Fruit fly (Drosophila melanogaster): Measurements from ENCODE around the gene CG31446.

CG31446 gene

DNA sequence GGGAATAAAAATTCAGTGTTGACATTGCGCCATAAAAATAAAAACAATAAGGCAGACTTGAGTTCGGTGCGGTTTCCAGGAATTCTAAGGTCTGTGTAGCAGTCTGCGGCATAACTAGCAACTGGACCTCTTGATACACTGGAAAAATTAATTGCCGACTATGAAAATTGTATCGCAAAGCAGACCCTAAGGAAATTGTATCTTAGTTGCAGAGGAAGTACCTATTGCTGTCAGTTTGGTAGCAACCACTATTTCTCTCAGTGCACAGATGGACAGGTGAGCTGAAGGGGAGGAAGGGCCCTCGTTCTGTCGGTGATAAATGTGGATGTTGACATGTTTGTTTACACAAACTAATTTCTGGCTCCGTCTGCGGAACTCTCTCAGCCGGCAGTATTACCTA, 48.2 kb upstream of the CG31446 start (continued):
- TF ChIP-seq Ptx1 (GFP tag; IDR thresholded peaks at IDR 0.05), result no peak
- no peak for TF ChIP-seq CG11085 (GFP tag; IDR thresholded peaks at IDR 0.05)
- 0 out of 2 replicates have a peak, but pooled peaks have one; percentile 23 for TF ChIP-seq aop (GFP tag; IDR thresholded peaks at IDR 0.05)
- no peak for TF ChIP-seq zen (tag; optimal IDR thresholded peaks at IDR 0.05)
- TF ChIP-seq CG17829 (tag; optimal IDR thresholded peaks at IDR 0.05), result peak; percentile 62
- TF ChIP-seq pzg (GFP tag; optimal IDR thresholded peaks at IDR 0.05), result no peak
- no peak for TF ChIP-seq CG34224 (GFP tag; IDR thresholded peaks at IDR 0.05; ENCODE audit: partially characterized antibody)
- TF ChIP-seq eyg (GFP tag; optimal IDR thresholded peaks at IDR 0.05), result no peak
- TF ChIP-seq Six4 (GFP tag; optimal IDR thresholded peaks at IDR 0.05), result peak; percentile 1
- no peak for TF ChIP-seq C15 (GFP tag; IDR thresholded peaks at IDR 0.05)
- TF ChIP-seq CG18619 (GFP tag; optimal IDR thresholded peaks at IDR 0.05), result no peak
- no peak for TF ChIP-seq fd64A (GFP tag; optimal IDR thresholded peaks at IDR 0.05)
- peak; percentile 10 for TF ChIP-seq stwl (tag; optimal IDR thresholded peaks at IDR 0.05)
- TF ChIP-seq CG17186 (GFP tag; optimal IDR thresholded peaks at IDR 0.05), result no peak
- no peak for TF ChIP-seq sna (GFP tag; IDR thresholded peaks at IDR 0.05; ENCODE audit: partially characterized antibody)
- TF ChIP-seq CG4282 (GFP tag; optimal IDR thresholded peaks at IDR 0.05), result no peak
- peak; percentile 48; the same call in 1 of the 2 replicates for TF ChIP-seq sisA (GFP tag; IDR thresholded peaks at IDR 0.05)
- TF ChIP-seq chm (GFP tag; IDR thresholded peaks at IDR 0.05), result peak; percentile 30; the same call in 1 of the 2 replicates
- peak; percentile 17 for TF ChIP-seq tin (GFP tag; optimal IDR thresholded peaks at IDR 0.05)
- no peak for TF ChIP-seq cad (GFP tag; optimal IDR thresholded peaks at IDR 0.05)
- no peak for TF ChIP-seq CG13775 (GFP tag; optimal IDR thresholded peaks at IDR 0.05)
- peak; percentile 98 for TF ChIP-seq sens (GFP tag)
- TF ChIP-seq dan (GFP tag; IDR thresholded peaks at IDR 0.05), result peak; percentile 63; the same call in 1 of the 2 replicates
- TF ChIP-seq HmgZ (tag; optimal IDR thresholded peaks at IDR 0.05), result no peak
- TF ChIP-seq lola (GFP tag; optimal IDR thresholded peaks at IDR 0.05), result peak in 1 of 3 experiments; percentile 46
- TF ChIP-seq NFAT (GFP tag; IDR thresholded peaks at IDR 0.05), result no peak
- no peak for TF ChIP-seq sr (GFP tag; IDR thresholded peaks at IDR 0.05)
- TF ChIP-seq HmgD (GFP tag; optimal IDR thresholded peaks at IDR 0.05), result no peak
- TF ChIP-seq Ravus (GFP tag; IDR thresholded peaks at IDR 0.05), result no peak
- no peak for TF ChIP-seq Dad (GFP tag; optimal IDR thresholded peaks at IDR 0.05)
- no peak for TF ChIP-seq CG3847 (GFP tag; IDR thresholded peaks at IDR 0.05)
- TF ChIP-seq so (GFP tag; IDR thresholded peaks at IDR 0.05), result no peak
- no peak for TF ChIP-seq CG8944 (GFP tag; optimal IDR thresholded peaks at IDR 0.05)
- TF ChIP-seq CG7963 (GFP tag; IDR thresholded peaks at IDR 0.05; ENCODE audit: partially characterized antibody), result no peak
- no peak for TF ChIP-seq CG10147 (GFP tag; optimal IDR thresholded peaks at IDR 0.05)
- TF ChIP-seq Camta (GFP tag; optimal IDR thresholded peaks at IDR 0.05), result peak; percentile 76
- no peak for TF ChIP-seq vnd (GFP tag; IDR thresholded peaks at IDR 0.05; ENCODE audit: partially characterized antibody)
- no peak for TF ChIP-seq CG33213 (GFP tag; optimal IDR thresholded peaks at IDR 0.05)
- TF ChIP-seq CG12744 (GFP tag; optimal IDR thresholded peaks at IDR 0.05), result no peak
- TF ChIP-seq gem (tag; optimal IDR thresholded peaks at IDR 0.05), result peak; percentile 71
- peak; percentile 14 for TF ChIP-seq NC2β (GFP tag; optimal IDR thresholded peaks at IDR 0.05)
- peak; percentile 38; the same call in 1 of the 2 replicates for TF ChIP-seq Rx (GFP tag; IDR thresholded peaks at IDR 0.05)
- TF ChIP-seq CG10654 (GFP tag; optimal IDR thresholded peaks at IDR 0.05), result no peak
- TF ChIP-seq Gug (GFP tag; IDR thresholded peaks at IDR 0.05), result peak; percentile 46; the same call in 2 of the 4 replicates
- TF ChIP-seq gro (GFP tag; optimal IDR thresholded peaks at IDR 0.05), result no peak
- TF ChIP-seq CG2120 (GFP tag; optimal IDR thresholded peaks at IDR 0.05), result no peak
- no peak for TF ChIP-seq gsb (GFP tag; IDR thresholded peaks at IDR 0.05)
- no peak for TF ChIP-seq CG12104 (GFP tag; optimal IDR thresholded peaks at IDR 0.05)
- no peak for TF ChIP-seq Rfx (GFP tag; IDR thresholded peaks at IDR 0.05)
- no peak for TF ChIP-seq CG11696 (GFP tag; IDR thresholded peaks at IDR 0.05)
- TF ChIP-seq Xbp1 (GFP tag; optimal IDR thresholded peaks at IDR 0.05), result peak; percentile 17
- peak; percentile 66 for TF ChIP-seq CG18262 (tag; optimal IDR thresholded peaks at IDR 0.05)

Measured in whole organism, embryonic.